Worm (Caenorhabditis elegans) whole organism, L2 larva: ENCODE data around the gene mrps-18C.

ENCODE experiments used
- C34F6.9 ChIP-seq: fragments of 150-350 bp; optimal IDR thresholded peaks from 2 replicates; lab custom pipeline; 2014; ENCODE audit warnings: missing biosample characterization, missing genetic modification characterization
- F13H6.1 ChIP-seq: sonication (generic microtip); optimal IDR thresholded peaks from 2 replicates; lab custom pipeline; 2016; ENCODE audit warnings: missing genetic modification characterization, missing compliant biosample characterization
- R02D3.7 ChIP-seq: fragments of 150-350 bp; optimal IDR thresholded peaks from 2 replicates; lab custom pipeline; 2014; ENCODE audit warnings: missing biosample characterization, missing genetic modification characterization
- Y55F3AM.14 ChIP-seq: fragments of 200-800 bp; sonication (Bioruptor generic); optimal IDR thresholded peaks from 2 replicates; lab custom pipeline; 2018; ENCODE audit warnings: mild to moderate bottlenecking, missing genetic modification characterization, missing compliant biosample characterization
- ZK546.5 ChIP-seq: sonication (generic microtip); optimal IDR thresholded peaks from 2 replicates; lab custom pipeline; 2017; ENCODE audit warnings: missing biosample characterization, missing genetic modification characterization
- alr-1 ChIP-seq: fragments of 150-350 bp; optimal IDR thresholded peaks from 2 replicates; lab custom pipeline; 2014; ENCODE audit warnings: missing biosample characterization, missing genetic modification characterization
- aly-2 ChIP-seq: fragments of 150-350 bp; optimal IDR thresholded peaks from 2 replicates; lab custom pipeline; 2014; ENCODE audit warnings: missing biosample characterization, missing genetic modification characterization
- ama-1 ChIP-seq: fragments of 150-350 bp; optimal IDR thresholded peaks from 2 replicates; lab custom pipeline; 2018; ENCODE audit warnings: inconsistent platforms
- blmp-1 ChIP-seq: sonication (generic microtip); optimal IDR thresholded peaks from 2 replicates; lab custom pipeline; 2017; ENCODE audit warnings: missing genetic modification characterization, mild to moderate bottlenecking, missing compliant biosample characterization, antibody characterized with exemption, moderate library complexity; ENCODE audit not compliant: insufficient read depth
- ceh-16 ChIP-seq: fragments of 150-350 bp; optimal IDR thresholded peaks from 2 replicates; lab custom pipeline; 2014; ENCODE audit warnings: missing biosample characterization, missing genetic modification characterization
- ceh-82 ChIP-seq: fragments of 150-350 bp; optimal IDR thresholded peaks from 2 replicates; lab custom pipeline; 2014; ENCODE audit warnings: missing biosample characterization, missing genetic modification characterization
- crh-2 ChIP-seq: sonication (generic microtip); optimal IDR thresholded peaks from 2 replicates; lab custom pipeline; 2017; ENCODE audit warnings: missing biosample characterization, missing genetic modification characterization
- dmd-4 ChIP-seq: sonication (generic microtip); optimal IDR thresholded peaks from 2 replicates; lab custom pipeline; 2017; ENCODE audit warnings: missing biosample characterization, missing genetic modification characterization
- egl-27 ChIP-seq: sonication (generic microtip); optimal IDR thresholded peaks from 3 replicates; lab custom pipeline; 2017; ENCODE audit warnings: missing biosample characterization, missing genetic modification reagents, missing genetic modification characterization
- elt-1 ChIP-seq: fragments of 150-350 bp; optimal IDR thresholded peaks from 2 replicates; lab custom pipeline; 2014; ENCODE audit warnings: missing biosample characterization, missing genetic modification characterization
- elt-3 ChIP-seq: sonication (generic microtip); optimal IDR thresholded peaks from 2 replicates; lab custom pipeline; 2017; ENCODE audit warnings: missing biosample characterization, missing genetic modification characterization
- fos-1 ChIP-seq: fragments of 150-350 bp; optimal IDR thresholded peaks from 2 replicates; lab custom pipeline; 2014; ENCODE audit warnings: missing biosample characterization, missing genetic modification characterization
- gmeb-1 ChIP-seq: fragments of 150-350 bp; optimal IDR thresholded peaks from 2 replicates; lab custom pipeline; 2014; ENCODE audit warnings: missing biosample characterization, missing genetic modification characterization
- lin-11 ChIP-seq: fragments of 150-350 bp; sonication (generic microtip); optimal IDR thresholded peaks from 2 replicates; lab custom pipeline; 2014; ENCODE audit warnings: missing biosample characterization, missing genetic modification characterization, inconsistent platforms, mixed read lengths
- lin-13 ChIP-seq: fragments of 150-350 bp; optimal IDR thresholded peaks from 2 replicates; lab custom pipeline; 2014; ENCODE audit warnings: missing biosample characterization, missing genetic modification reagents, missing genetic modification characterization
- lin-39 ChIP-seq: fragments of 150-350 bp; optimal IDR thresholded peaks from 2 replicates; lab custom pipeline; 2014; ENCODE audit warnings: missing biosample characterization, missing genetic modification reagents, missing genetic modification characterization
- lsy-2 ChIP-seq, 2 experiments: fragments of 150-350 bp in 1 of 2; sonication (generic microtip) in 1 of 2; optimal IDR thresholded peaks; 2 replicates each; lab custom pipeline; 2014 to 2017; ENCODE audit warnings: missing biosample characterization in 2 of 2, missing genetic modification characterization in 2 of 2
- mab-5 ChIP-seq: fragments of 150-350 bp; optimal IDR thresholded peaks from 2 replicates; lab custom pipeline; 2014; ENCODE audit warnings: missing biosample characterization, missing genetic modification characterization
- mbf-1 ChIP-seq: sonication (generic microtip); optimal IDR thresholded peaks from 2 replicates; lab custom pipeline; 2017; ENCODE audit warnings: missing biosample characterization, missing genetic modification characterization
- mdl-1 ChIP-seq, 2 experiments: fragments of 150-350 bp in 1 of 2; sonication (generic microtip) in 1 of 2; optimal IDR thresholded peaks; 2 replicates each; lab custom pipeline; 2017; ENCODE audit warnings: missing biosample characterization in 2 of 2, missing genetic modification characterization in 2 of 2
- nhr-10 ChIP-seq: sonication (generic microtip); optimal IDR thresholded peaks from 2 replicates; lab custom pipeline; 2017; ENCODE audit warnings: missing biosample characterization, missing genetic modification characterization
- nhr-11 ChIP-seq: fragments of 150-350 bp; optimal IDR thresholded peaks from 2 replicates; lab custom pipeline; 2014; ENCODE audit warnings: missing biosample characterization, missing genetic modification characterization
- nhr-12 ChIP-seq: fragments of 150-350 bp; optimal IDR thresholded peaks from 2 replicates; lab custom pipeline; 2014; ENCODE audit warnings: missing biosample characterization, missing genetic modification characterization
- nhr-129 ChIP-seq: fragments of 150-350 bp; optimal IDR thresholded peaks from 2 replicates; lab custom pipeline; 2014; ENCODE audit warnings: missing biosample characterization, missing genetic modification characterization
- nhr-21 ChIP-seq: fragments of 150-350 bp; optimal IDR thresholded peaks from 2 replicates; lab custom pipeline; 2014; ENCODE audit warnings: missing biosample characterization, missing genetic modification characterization
- nhr-23 ChIP-seq: fragments of 150-350 bp; optimal IDR thresholded peaks from 2 replicates; lab custom pipeline; 2014; ENCODE audit warnings: missing biosample characterization, missing genetic modification reagents, missing genetic modification characterization
- nhr-237 ChIP-seq: fragments of 150-350 bp; optimal IDR thresholded peaks from 2 replicates; lab custom pipeline; 2014; ENCODE audit warnings: missing biosample characterization, missing genetic modification characterization
- nhr-25 ChIP-seq: fragments of 150-350 bp; sonication (generic microtip); optimal IDR thresholded peaks from 3 replicates; lab custom pipeline; 2014; ENCODE audit warnings: missing biosample characterization, missing genetic modification characterization
- nhr-6 ChIP-seq: fragments of 150-350 bp; optimal IDR thresholded peaks from 2 replicates; lab custom pipeline; 2014; ENCODE audit warnings: missing biosample characterization, missing genetic modification characterization
- nhr-77 ChIP-seq: fragments of 150-350 bp; optimal IDR thresholded peaks from 2 replicates; lab custom pipeline; 2014; ENCODE audit warnings: missing biosample characterization, missing genetic modification characterization
- peb-1 ChIP-seq: fragments of 150-350 bp; optimal IDR thresholded peaks from 2 replicates; lab custom pipeline; 2014; ENCODE audit warnings: missing biosample characterization, missing genetic modification characterization
- sem-4 ChIP-seq: fragments of 150-350 bp; optimal IDR thresholded peaks from 2 replicates; lab custom pipeline; 2014; ENCODE audit warnings: missing biosample characterization, missing genetic modification reagents, missing genetic modification characterization
- skn-1 ChIP-seq: sonication (generic microtip); optimal IDR thresholded peaks from 2 replicates; lab custom pipeline; 2017; ENCODE audit warnings: missing biosample characterization, missing genetic modification characterization
- sma-3 ChIP-seq: sonication (generic microtip); optimal IDR thresholded peaks from 2 replicates; lab custom pipeline; 2016; ENCODE audit warnings: missing genetic modification reagents, missing genetic modification characterization, missing compliant biosample characterization
- sma-9 ChIP-seq, 2 experiments: fragments of 150-350 bp in 1 of 2; sonication (generic microtip) in 1 of 2; optimal IDR thresholded peaks; 2 replicates each; lab custom pipeline; 2014 to 2016; ENCODE audit warnings: missing genetic modification characterization in 2 of 2, mild to moderate bottlenecking in 1 of 2, missing biosample characterization in 1 of 2, missing compliant biosample characterization in 1 of 2, missing genetic modification reagents in 1 of 2, moderate library complexity in 1 of 2
- snpc-4 ChIP-seq: fragments of 150-350 bp; optimal IDR thresholded peaks from 2 replicates; lab custom pipeline; 2014; ENCODE audit warnings: missing biosample characterization, missing genetic modification characterization
- unc-39 ChIP-seq: fragments of 150-350 bp; optimal IDR thresholded peaks from 2 replicates; lab custom pipeline; 2014; ENCODE audit warnings: missing biosample characterization, missing genetic modification characterization
- unc-55 ChIP-seq: fragments of 150-350 bp; sonication (generic microtip); optimal IDR thresholded peaks from 3 replicates; lab custom pipeline; 2014; ENCODE audit warnings: missing biosample characterization, missing genetic modification reagents, missing genetic modification characterization
- unc-62 ChIP-seq: fragments of 150-350 bp; optimal IDR thresholded peaks from 2 replicates; lab custom pipeline; 2014; ENCODE audit warnings: missing biosample characterization, missing genetic modification reagents, missing genetic modification characterization
- zag-1 ChIP-seq: fragments of 150-350 bp; optimal IDR thresholded peaks from 2 replicates; lab custom pipeline; 2014; ENCODE audit warnings: missing biosample characterization, missing genetic modification characterization
- ztf-1 ChIP-seq: fragments of 200-800 bp; sonication (Bioruptor generic); conservative IDR thresholded peaks from 2 replicates; pipeline ENCODE4 v1.3.6; 2022; ENCODE audit warnings: missing genetic modification characterization, missing compliant biosample characterization
- ztf-11 ChIP-seq: sonication (generic microtip); optimal IDR thresholded peaks from 2 replicates; lab custom pipeline; 2017; ENCODE audit warnings: missing biosample characterization, missing genetic modification characterization
- ztf-4 ChIP-seq: fragments of 150-350 bp; optimal IDR thresholded peaks from 2 replicates; lab custom pipeline; 2014; ENCODE audit warnings: missing biosample characterization, missing genetic modification characterization

The mrps-18C gene

DNA sequence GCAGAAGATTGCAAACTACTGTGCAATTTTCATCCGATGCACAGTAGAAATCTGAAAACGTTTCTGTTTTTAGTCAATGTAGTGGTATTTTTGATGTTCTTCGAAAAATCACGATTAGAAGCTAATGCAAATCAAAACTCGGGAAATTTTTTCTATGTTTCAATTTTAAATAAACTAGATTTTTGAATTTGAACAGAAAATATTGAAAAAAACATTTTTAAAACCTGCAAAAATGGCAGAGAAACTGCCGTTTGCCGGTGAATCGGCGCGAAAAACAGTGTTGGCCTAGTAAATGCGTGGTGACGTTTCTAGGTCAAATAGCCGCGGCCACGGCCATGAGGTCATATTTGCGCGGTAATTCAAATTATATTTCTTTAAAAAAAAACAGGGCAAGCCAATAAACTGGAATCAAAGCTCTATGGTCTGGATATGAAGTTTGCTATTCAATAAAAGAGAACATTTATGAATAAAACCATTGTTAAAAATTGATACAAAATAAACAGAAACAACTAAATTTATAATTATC, 5.2 kb upstream of the mrps-18C start, which contains the start of gene set-2:
Gene set-2 (minus strand): TSS at position 51 of the 526 bp plus-strand sequence.
- TF ChIP-seq nhr-77 (tag; lab: Kevin White, UChicago) (no peak), lin-13 (GFP tag; lab: Kevin White, UChicago) (peak; percentile 64), C34F6.9 (tag; lab: Kevin White, UChicago) (peak; percentile 52), zag-1 (tag; lab: Kevin White, UChicago) (no peak), ZK546.5 (tag; lab: Kevin White, UChicago) (no peak), elt-1 (tag; lab: Kevin White, UChicago) (no peak), R02D3.7 (tag; lab: Kevin White, UChicago) (no peak), nhr-6 (no peak), ceh-16 (tag; lab: Kevin White, UChicago) (no peak), dmd-4 (no peak), nhr-10 (tag; lab: Kevin White, UChicago) (no peak), ztf-4 (tag; lab: Kevin White, UChicago) (peak; percentile 2), unc-62 (GFP tag; lab: Kevin White, UChicago) (no peak), nhr-23 (no peak), skn-1 (tag; lab: Kevin White, UChicago) (no peak), sma-9 (GFP tag; optimal IDR thresholded peaks at IDR 0.05; lab: Kevin White, UChicago) (peak; percentile 38), sma-9 (tag; optimal IDR thresholded peaks at IDR 0.05; lab: Kevin White, UChicago) (no peak), mbf-1 (tag; lab: Kevin White, UChicago) (no peak), fos-1 (tag; lab: Kevin White, UChicago) (peak; percentile 14), mdl-1 (tag; optimal IDR thresholded peaks at IDR 0.05; lab: Kevin White, UChicago) (no peak), sem-4 (peak; percentile 16), F13H6.1 (tag; lab: Kevin White, UChicago) (peak; percentile 65), nhr-25 (tag; lab: Kevin White, UChicago) (peak; percentile 64), nhr-237 (tag; lab: Kevin White, UChicago) (no peak), mab-5 (no peak), unc-39 (tag; lab: Kevin White, UChicago) (no peak), gmeb-1 (peak; percentile 92), nhr-129 (no peak), aly-2 (no peak), ztf-1 (GFP tag; lab: Robert Waterston, UW) (no peak), blmp-1 (no peak), sma-3 (GFP tag; lab: Kevin White, UChicago) (peak; percentile 57), nhr-12 (tag; lab: Kevin White, UChicago) (no peak), lin-39 (tag; lab: Kevin White, UChicago) (no peak), lsy-2 (tag; optimal IDR thresholded peaks at IDR 0.05; lab: Kevin White, UChicago) (peak; percentile 6 to 76), elt-3 (no peak), snpc-4 (tag; lab: Kevin White, UChicago) (no peak), Y55F3AM.14 (GFP tag; lab: Kevin White, UChicago) (no peak), unc-55 (GFP tag; lab: Kevin White, UChicago) (peak; percentile 60), alr-1 (tag; lab: Kevin White, UChicago) (no peak), ztf-11 (tag; lab: Kevin White, UChicago) (no peak), nhr-11 (tag; lab: Kevin White, UChicago) (no peak), egl-27 (tag; lab: Kevin White, UChicago) (no peak), lin-11 (tag; lab: Kevin White, UChicago) (peak; percentile 28), nhr-21 (no peak), peb-1 (no peak), ceh-82 (no peak), ama-1 (lab: Kevin White, UChicago) (no peak), crh-2 (peak; percentile 70)
- TF ChIP-seq, all 48 proteins: peak for 14
